Worm (Caenorhabditis elegans) whole organism, midembryonic: ENCODE measurements around the gene R102.2.

Experiments used
- T22C8.4 ChIP-seq: fragments of 200-800 bp; sonication (Bioruptor generic); IDR thresholded peaks from 2 replicates; pipeline ENCODE4 v1.3.6; 2022; ENCODE audit warnings: missing genetic modification characterization, missing compliant biosample characterization
- flt-1 ChIP-seq: fragments of 200-800 bp; sonication (Bioruptor generic); IDR thresholded peaks from 2 replicates; pipeline ENCODE4 v1.3.6; 2022; ENCODE audit warnings: missing genetic modification characterization, missing compliant biosample characterization
- klf-2 ChIP-seq: fragments of 200-800 bp; sonication (Bioruptor generic); conservative IDR thresholded peaks from 2 replicates; pipeline ENCODE4 v1.3.6; 2022; ENCODE audit warnings: missing genetic modification reagents, missing genetic modification characterization, missing compliant biosample characterization
- med-1 ChIP-seq: sonication (generic microtip); optimal IDR thresholded peaks from 2 replicates; lab custom pipeline; 2017; ENCODE audit warnings: missing genetic modification characterization, mild to moderate bottlenecking, missing compliant biosample characterization, antibody characterized with exemption, missing genetic modification reagents; ENCODE audit not compliant: insufficient read depth
- ref-1 ChIP-seq: fragments of 200-800 bp; sonication (Bioruptor generic); conservative IDR thresholded peaks from 2 replicates; pipeline ENCODE4 v1.3.6; 2022; ENCODE audit warnings: missing genetic modification reagents, missing genetic modification characterization, missing compliant biosample characterization
- tab-1 ChIP-seq: fragments of 200-800 bp; sonication (Bioruptor generic); IDR thresholded peaks from 2 replicates; pipeline ENCODE4 v1.3.6; 2022; ENCODE audit warnings: missing genetic modification characterization, missing compliant biosample characterization
- ztf-29 ChIP-seq: fragments of 200-800 bp; sonication (Bioruptor generic); IDR thresholded peaks from 2 replicates; pipeline ENCODE4 v1.3.6; 2022; ENCODE audit warnings: missing genetic modification reagents, missing genetic modification characterization, missing compliant biosample characterization

DNA sequence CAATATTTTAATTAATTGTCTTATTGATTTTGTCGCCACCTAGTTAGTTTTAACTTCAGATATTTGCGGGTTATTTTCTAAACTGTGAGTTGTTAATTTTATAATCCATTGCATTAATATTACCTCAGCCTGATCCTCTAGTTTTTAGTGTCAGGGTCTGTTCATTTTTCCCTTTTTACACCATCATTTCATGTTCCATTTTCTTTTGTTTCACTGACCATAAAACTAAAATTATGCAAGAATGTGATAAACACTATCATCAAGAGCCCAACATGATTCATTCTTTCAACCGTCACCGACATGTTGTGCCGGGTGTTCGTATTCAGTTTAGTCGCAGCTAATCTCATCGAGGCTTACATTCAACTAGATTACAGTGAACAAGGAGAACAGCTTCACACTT is 48.4 kb upstream of the R102.2 start, which contains the start of gene F56C4.2:
- TF ChIP-seq flt-1 (GFP tag; lab: Robert Waterston, UW) (no peak), T22C8.4 (no peak), ztf-29 (no peak), tab-1 (GFP tag; lab: Robert Waterston, UW) (no peak), med-1 (GFP tag; lab: Kevin White, UChicago) (no peak), ref-1 (GFP tag; lab: Robert Waterston, UW) (no peak), klf-2 (GFP tag; lab: Robert Waterston, UW) (no peak)
